Fruit fly (Drosophila melanogaster): ENCODE results near the gene Fum4.
A peak's percentile ranks its signal among the peaks of the same experiment; 100 is the strongest.

Fum4 gene

dm6 chr2L:10237725-10238446 is 46.6 kb upstream of the Fum4 start, which contains the start of gene mthl15 (continued):
- TF ChIP-seq CG7271 (tag; optimal IDR thresholded peaks at IDR 0.05) (no peak), CG1603 (tag; optimal IDR thresholded peaks at IDR 0.05) (peak; percentile 63), CG13296 (GFP tag; optimal IDR thresholded peaks at IDR 0.05) (no peak), luna (GFP tag; optimal IDR thresholded peaks at IDR 0.05) (no peak), Dll (GFP tag; IDR thresholded peaks at IDR 0.05; ENCODE audit: partially characterized antibody) (no peak), dm (GFP tag; optimal IDR thresholded peaks at IDR 0.05) (no peak), peb (GFP tag; IDR thresholded peaks at IDR 0.05) (no peak), HmgZ (tag; optimal IDR thresholded peaks at IDR 0.05) (peak; percentile 54), gsb (GFP tag; IDR thresholded peaks at IDR 0.05) (no peak), vfl (GFP tag; optimal IDR thresholded peaks at IDR 0.05) (no peak), CG34422 (GFP tag; IDR thresholded peaks at IDR 0.05) (no peak), CG10366 (GFP tag; IDR thresholded peaks at IDR 0.05) (no peak), CG15073 (GFP tag; optimal IDR thresholded peaks at IDR 0.05) (no peak), CG7839 (tag; optimal IDR thresholded peaks at IDR 0.05) (no peak), Elba2 (GFP tag; optimal IDR thresholded peaks at IDR 0.05) (no peak), kah (GFP tag; optimal IDR thresholded peaks at IDR 0.05) (no peak), CG11456 (GFP tag; IDR thresholded peaks at IDR 0.05) (no peak), CG4404 (GFP tag; IDR thresholded peaks at IDR 0.05) (no peak), CG32767 (GFP tag; IDR thresholded peaks at IDR 0.05) (no peak), CG1832 (GFP tag; optimal IDR thresholded peaks at IDR 0.05) (no peak), klu (GFP tag; IDR thresholded peaks at IDR 0.05) (no peak), CG11696 (GFP tag; IDR thresholded peaks at IDR 0.05) (no peak), Pdp1 (GFP tag; optimal IDR thresholded peaks at IDR 0.05) (peak in 1 of 2 experiments; percentile 75), pb (GFP tag; optimal IDR thresholded peaks at IDR 0.05) (no peak), MBD-R2 (GFP tag; IDR thresholded peaks at IDR 0.05) (no peak), exex (tag; optimal IDR thresholded peaks at IDR 0.05) (peak; percentile 95), CG3407 (GFP tag; optimal IDR thresholded peaks at IDR 0.05) (no peak), CG4730 (GFP tag; IDR thresholded peaks at IDR 0.05) (no peak), CG12659 (GFP tag; optimal IDR thresholded peaks at IDR 0.05) (peak; percentile 38), ase (GFP tag; IDR thresholded peaks at IDR 0.05) (no peak), lola (GFP tag; optimal IDR thresholded peaks at IDR 0.05) (no peak), Atf-2 (GFP tag; optimal IDR thresholded peaks at IDR 0.05) (no peak), zen (tag; optimal IDR thresholded peaks at IDR 0.05) (peak; percentile 32), gem (tag; optimal IDR thresholded peaks at IDR 0.05) (no peak), CG11695 (GFP tag; IDR thresholded peaks at IDR 0.05) (peak; percentile 28; the same call in 1 of the 3 replicates), CG4282 (GFP tag; optimal IDR thresholded peaks at IDR 0.05) (no peak), E2f2 (GFP tag; IDR thresholded peaks at IDR 0.05) (peak; percentile 21; the same call in 1 of the 2 replicates), CG4424 (GFP tag; optimal IDR thresholded peaks at IDR 0.05) (no peak), grn (GFP tag; optimal IDR thresholded peaks at IDR 0.05) (peak; percentile 28), CG9215 (GFP tag; IDR thresholded peaks at IDR 0.05) (no peak), CG8089 (GFP tag; optimal IDR thresholded peaks at IDR 0.05) (no peak), CG18476 (GFP tag; optimal IDR thresholded peaks at IDR 0.05) (no peak), CG8290 (GFP tag; optimal IDR thresholded peaks at IDR 0.05) (no peak), CG8290 (tag; optimal IDR thresholded peaks at IDR 0.05) (peak in 1 of 2 experiments; percentile 44), prd (optimal IDR thresholded peaks at IDR 0.05) (no peak), prd (GFP tag; IDR thresholded peaks at IDR 0.05) (no peak), Lim3 (GFP tag; IDR thresholded peaks at IDR 0.05) (no peak), Asciz (GFP tag; optimal IDR thresholded peaks at IDR 0.05) (peak; percentile 5), wek (GFP tag; optimal IDR thresholded peaks at IDR 0.05) (peak; percentile 48)

Measured in whole organism, embryonic.